Fruit fly (Drosophila melanogaster) whole organism, embryonic: ENCODE results near the gene CG33258.

Experiments used
- BtbVII ChIP-seq: fragments of 200-800 bp; sonication (Bioruptor generic); optimal IDR thresholded peaks from 3 replicates; lab custom pipeline; 2017; ENCODE audit warnings: missing biosample characterization, mild to moderate bottlenecking, missing genetic modification characterization
- CG10147 ChIP-seq: fragments of 200-800 bp; sonication (Bioruptor generic); optimal IDR thresholded peaks from 2 replicates; lab custom pipeline; 2019; ENCODE audit warnings: missing biosample characterization, mild to moderate bottlenecking, missing genetic modification characterization, moderate library complexity
- CG12391 ChIP-seq: fragments of 200-800 bp; sonication (Bioruptor generic); optimal IDR thresholded peaks from 3 replicates; lab custom pipeline; 2018; ENCODE audit warnings: missing biosample characterization, mild to moderate bottlenecking, missing genetic modification characterization, moderate library complexity
- CG13287 ChIP-seq: fragments of 200-800 bp; sonication (Bioruptor generic); IDR thresholded peaks from 2 replicates; pipeline ENCODE4 v1.3.6; 2022; ENCODE audit warnings: missing biosample characterization, missing genetic modification characterization; ENCODE audit not compliant: partially characterized antibody
- CG13775 ChIP-seq: fragments of 200-800 bp; sonication (Bioruptor generic); optimal IDR thresholded peaks from 3 replicates; lab custom pipeline; 2017; ENCODE audit warnings: missing biosample characterization, mild to moderate bottlenecking, missing genetic modification characterization
- CG14710 ChIP-seq: fragments of 200-800 bp; sonication (Bioruptor generic); optimal IDR thresholded peaks from 3 replicates; lab custom pipeline; 2019; ENCODE audit warnings: missing biosample characterization, mild to moderate bottlenecking, missing genetic modification characterization, moderate library complexity
- CG16813 ChIP-seq: fragments of 200-800 bp; sonication (Bioruptor generic); IDR thresholded peaks from 3 replicates; pipeline ENCODE4 v1.3.6; 2022; ENCODE audit warnings: missing biosample characterization, missing genetic modification characterization; ENCODE audit not compliant: partially characterized antibody
- CG16863 ChIP-seq: fragments of 200-800 bp; sonication (Bioruptor generic); optimal IDR thresholded peaks from 3 replicates; lab custom pipeline; 2016; ENCODE audit warnings: missing biosample characterization, missing genetic modification characterization
- CG17359 ChIP-seq: fragments of 200-800 bp; sonication (Bioruptor generic); optimal IDR thresholded peaks from 3 replicates; lab custom pipeline; 2018; ENCODE audit warnings: missing biosample characterization, mild to moderate bottlenecking, missing genetic modification characterization, moderate library complexity
- CG17802 ChIP-seq: fragments of 200-800 bp; sonication (Bioruptor generic); optimal IDR thresholded peaks from 2 replicates; lab custom pipeline; 2018; ENCODE audit warnings: missing biosample characterization, mild to moderate bottlenecking, missing genetic modification characterization, moderate library complexity
- CG1832 ChIP-seq: fragments of 200-800 bp; sonication (Bioruptor generic); optimal IDR thresholded peaks from 2 replicates; lab custom pipeline; 2017; ENCODE audit warnings: missing biosample characterization, mild to moderate bottlenecking, missing genetic modification characterization, inconsistent platforms
- CG2120 ChIP-seq: fragments of 200-800 bp; sonication (Bioruptor generic); optimal IDR thresholded peaks from 3 replicates; lab custom pipeline; 2016; ENCODE audit warnings: missing biosample characterization, missing genetic modification characterization
- CG2199 ChIP-seq: fragments of 200-800 bp; sonication (Bioruptor generic); IDR thresholded peaks from 3 replicates; pipeline ENCODE4 v1.3.6; 2022; ENCODE audit warnings: missing biosample characterization, missing genetic modification characterization
- CG2875 ChIP-seq: fragments of 200-800 bp; sonication (Bioruptor generic); optimal IDR thresholded peaks from 2 replicates; lab custom pipeline; 2017; ENCODE audit warnings: missing biosample characterization, mild to moderate bottlenecking, missing genetic modification characterization, missing genetic modification reagents
- CG2889 ChIP-seq: fragments of 200-800 bp; sonication (Bioruptor generic); IDR thresholded peaks from 3 replicates; pipeline ENCODE4 v1.3.6; 2022; ENCODE audit warnings: missing biosample characterization, missing genetic modification characterization
- CG3726 ChIP-seq: fragments of 200-800 bp; sonication (Bioruptor generic); IDR thresholded peaks from 3 replicates; pipeline ENCODE4, ENCODE4 v1.3.6; 2022; ENCODE audit warnings: missing biosample characterization, missing genetic modification characterization
- CG3838 ChIP-seq: fragments of 200-800 bp; sonication (Bioruptor generic); optimal IDR thresholded peaks from 3 replicates; lab custom pipeline; 2016; ENCODE audit warnings: missing biosample characterization, missing genetic modification characterization
- CG4282 ChIP-seq: fragments of 200-800 bp; sonication (Bioruptor generic); optimal IDR thresholded peaks from 2 replicates; lab custom pipeline; 2016; ENCODE audit warnings: missing biosample characterization, missing genetic modification characterization
- CG4617 ChIP-seq: fragments of 200-800 bp; sonication (Bioruptor generic); optimal IDR thresholded peaks from 3 replicates; lab custom pipeline; 2016; ENCODE audit warnings: missing biosample characterization, missing genetic modification characterization, borderline replicate concordance
- CG6175 ChIP-seq: fragments of 200-800 bp; sonication (Bioruptor generic); IDR thresholded peaks from 3 replicates; pipeline ENCODE4 v1.3.6; 2022; ENCODE audit warnings: missing biosample characterization, missing genetic modification characterization
- CG6272 ChIP-seq: fragments of 200-800 bp; sonication (Bioruptor generic); IDR thresholded peaks from 2 replicates; pipeline ENCODE4 v1.3.6; 2022; ENCODE audit warnings: missing biosample characterization, missing genetic modification characterization
- CG6689 ChIP-seq: fragments of 200-800 bp; sonication (Bioruptor generic); IDR thresholded peaks from 2 replicates; pipeline ENCODE4 v1.3.6; 2022; ENCODE audit warnings: missing biosample characterization, missing genetic modification characterization
- CG9797 ChIP-seq: fragments of 200-800 bp; sonication (Bioruptor generic); optimal IDR thresholded peaks from 3 replicates; lab custom pipeline; 2018; ENCODE audit warnings: missing biosample characterization, mild to moderate bottlenecking, missing genetic modification characterization
- Dad ChIP-seq: fragments of 200-800 bp; sonication (Bioruptor generic); optimal IDR thresholded peaks from 3 replicates; lab custom pipeline; 2016; ENCODE audit warnings: missing biosample characterization, missing genetic modification characterization
- Dip3 ChIP-seq: fragments of 200-800 bp; sonication (Bioruptor generic); optimal IDR thresholded peaks from 3 replicates; lab custom pipeline; 2016; ENCODE audit warnings: missing biosample characterization, missing genetic modification characterization
- Dll ChIP-seq: fragments of 200-800 bp; sonication (Bioruptor generic); IDR thresholded peaks from 4 replicates; pipeline ENCODE4 v1.3.6; 2022; ENCODE audit warnings: missing biosample characterization, missing genetic modification characterization; ENCODE audit not compliant: partially characterized antibody
- E2f2 ChIP-seq: fragments of 200-800 bp; sonication (Bioruptor generic); IDR thresholded peaks from 2 replicates; pipeline ENCODE4 v1.3.6; 2022; ENCODE audit warnings: missing biosample characterization, missing genetic modification characterization
- Gsc ChIP-seq: fragments of 200-800 bp; sonication (Bioruptor generic); IDR thresholded peaks from 2 replicates; pipeline ENCODE4 v1.3.6; 2022; ENCODE audit warnings: missing biosample characterization, missing genetic modification characterization
- Hr3 ChIP-seq: fragments of 200-800 bp; sonication (Bioruptor generic); optimal IDR thresholded peaks from 3 replicates; lab custom pipeline; 2016; ENCODE audit warnings: missing biosample characterization, missing genetic modification characterization
- MESR4 ChIP-seq: fragments of 200-800 bp; sonication (Bioruptor generic); optimal IDR thresholded peaks from 2 replicates; lab custom pipeline; 2018; ENCODE audit warnings: missing biosample characterization, mild to moderate bottlenecking, missing genetic modification characterization, moderate library complexity
- Mes4 ChIP-seq: fragments of 200-800 bp; sonication (Bioruptor generic); optimal IDR thresholded peaks from 2 replicates; lab custom pipeline; 2016; ENCODE audit warnings: missing biosample characterization, missing genetic modification characterization
- NC2β ChIP-seq: fragments of 200-800 bp; sonication (Bioruptor generic); optimal IDR thresholded peaks from 2 replicates; lab custom pipeline; 2016; ENCODE audit warnings: missing biosample characterization, missing genetic modification characterization
- Pdp1 ChIP-seq, 2 experiments: fragments of 200-800 bp; sonication (Bioruptor generic); optimal IDR thresholded peaks; 3 replicates each; lab custom pipeline; 2016; ENCODE audit warnings: missing biosample characterization in 2 of 2, missing genetic modification characterization in 2 of 2, mild to moderate bottlenecking in 1 of 2, moderate library complexity in 1 of 2
- Ravus ChIP-seq: fragments of 200-800 bp; sonication (Bioruptor generic); IDR thresholded peaks from 2 replicates; pipeline ENCODE4 v1.3.6; 2022; ENCODE audit warnings: missing biosample characterization, missing genetic modification characterization
- Sox100B ChIP-seq: fragments of 200-800 bp; sonication (Bioruptor generic); optimal IDR thresholded peaks from 3 replicates; lab custom pipeline; 2018; ENCODE audit warnings: missing biosample characterization, mild to moderate bottlenecking, missing genetic modification characterization
- ab ChIP-seq: fragments of 200-800 bp; sonication (Bioruptor generic); optimal IDR thresholded peaks from 2 replicates; lab custom pipeline; 2016; ENCODE audit warnings: missing biosample characterization, missing genetic modification characterization
- ap ChIP-seq: fragments of 200-800 bp; sonication (Bioruptor generic); IDR thresholded peaks from 2 replicates; pipeline ENCODE4 v1.3.6; 2022; ENCODE audit warnings: missing biosample characterization, missing genetic modification characterization
- cas ChIP-seq: fragments of 200-800 bp; sonication (Bioruptor generic); IDR thresholded peaks from 2 replicates; pipeline ENCODE4 v1.3.6; 2022; ENCODE audit warnings: missing biosample characterization, missing genetic modification characterization
- crol ChIP-seq: fragments of 200-800 bp; sonication (Bioruptor generic); IDR thresholded peaks from 2 replicates; pipeline ENCODE4 v1.3.6; 2022; ENCODE audit warnings: missing biosample characterization, missing genetic modification characterization
- crp ChIP-seq, 2 experiments: fragments of 200-800 bp; sonication (Bioruptor generic); optimal IDR thresholded peaks; 2 replicates in 1 of 2; 3 replicates in 1 of 2; lab custom pipeline; 2017; ENCODE audit warnings: missing biosample characterization in 2 of 2, missing genetic modification characterization in 2 of 2, mild to moderate bottlenecking in 1 of 2, moderate library complexity in 1 of 2
- dan ChIP-seq: fragments of 200-800 bp; sonication (Bioruptor generic); IDR thresholded peaks from 2 replicates; pipeline ENCODE4 v1.3.6; 2022; ENCODE audit warnings: missing biosample characterization, missing genetic modification characterization
- dati ChIP-seq: fragments of 200-800 bp; sonication (Bioruptor generic); IDR thresholded peaks from 2 replicates; pipeline ENCODE4 v1.3.6; 2022; ENCODE audit warnings: missing biosample characterization, missing genetic modification characterization
- dmrt99B ChIP-seq: fragments of 200-800 bp; sonication (Bioruptor generic); optimal IDR thresholded peaks from 2 replicates; lab custom pipeline; 2018; ENCODE audit warnings: missing biosample characterization, mild to moderate bottlenecking, missing genetic modification characterization, moderate library complexity
- gcm ChIP-seq: fragments of 200-800 bp; sonication (Bioruptor generic); optimal IDR thresholded peaks from 2 replicates; lab custom pipeline; 2019; ENCODE audit warnings: missing biosample characterization, mild to moderate bottlenecking, missing genetic modification characterization, moderate library complexity
- grn ChIP-seq: fragments of 200-800 bp; sonication (Bioruptor generic); optimal IDR thresholded peaks from 3 replicates; lab custom pipeline; 2017; ENCODE audit warnings: missing biosample characterization, missing genetic modification characterization
- nmo ChIP-seq: fragments of 200-800 bp; sonication (Bioruptor generic); optimal IDR thresholded peaks from 2 replicates; lab custom pipeline; 2018; ENCODE audit warnings: missing biosample characterization, mild to moderate bottlenecking, missing genetic modification characterization, moderate library complexity
- sens-2 ChIP-seq: fragments of 200-800 bp; sonication (Bioruptor generic); IDR thresholded peaks from 2 replicates; pipeline ENCODE4 v1.3.6; 2022; ENCODE audit warnings: missing biosample characterization, missing genetic modification characterization
- slp2 ChIP-seq: fragments of 200-800 bp; sonication (Bioruptor generic); optimal IDR thresholded peaks from 2 replicates; lab custom pipeline; 2016; ENCODE audit warnings: missing biosample characterization, missing genetic modification characterization
- stwl ChIP-seq: fragments of 200-800 bp; sonication (Bioruptor generic); optimal IDR thresholded peaks from 3 replicates; lab custom pipeline; 2018; ENCODE audit warnings: missing biosample characterization, mild to moderate bottlenecking, missing genetic modification characterization, moderate library complexity
- trem ChIP-seq: fragments of 200-800 bp; optimal IDR thresholded peaks from 3 replicates; lab custom pipeline; 2019; ENCODE audit warnings: missing biosample characterization, mild to moderate bottlenecking, missing genetic modification characterization, moderate library complexity
- unpg ChIP-seq: fragments of 200-800 bp; sonication (Bioruptor generic); optimal IDR thresholded peaks from 3 replicates; lab custom pipeline; 2018; ENCODE audit warnings: missing biosample characterization, mild to moderate bottlenecking, missing genetic modification characterization, moderate library complexity
- zfh1 ChIP-seq: fragments of 200-800 bp; sonication (Bioruptor generic); IDR thresholded peaks from 3 replicates; pipeline ENCODE4 v1.3.6; 2022; ENCODE audit warnings: missing biosample characterization, missing genetic modification characterization

Gene CG33258

DNA sequence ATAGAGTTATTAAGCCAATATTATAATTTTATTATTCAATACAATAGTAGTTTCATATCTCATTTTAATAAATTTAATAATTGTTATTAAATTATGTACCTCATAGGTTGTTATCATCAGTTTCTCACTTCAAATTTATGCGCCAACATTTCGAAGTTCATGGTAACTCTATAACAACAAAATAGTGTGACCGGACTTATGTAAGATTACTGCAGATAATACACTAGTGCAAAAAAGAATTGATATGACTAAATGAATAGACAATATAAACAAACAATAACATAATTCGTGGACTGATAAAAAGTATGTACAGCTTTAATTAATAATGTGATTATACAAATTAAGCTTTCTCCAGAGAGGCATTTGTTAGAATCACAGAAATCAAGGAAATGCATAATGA lies 39.4 kb downstream of the CG33258 start, which contains the start of gene Strump:
Gene Strump (plus strand): TSS at position 212 of the 400 bp plus-strand sequence.
- TF ChIP-seq grn (GFP tag; lab: Kevin White, UChicago) = no peak
- TF ChIP-seq E2f2 = peak; percentile 95
- TF ChIP-seq dan (GFP tag; lab: Robert Waterston, UW) = no peak
- no peak for TF ChIP-seq CG4282 (GFP tag; lab: Kevin White, UChicago)
- no peak for TF ChIP-seq CG6175 (GFP tag; lab: Robert Waterston, UW)
- no peak for TF ChIP-seq Sox100B (GFP tag; lab: Kevin White, UChicago)
- peak; percentile 54 for TF ChIP-seq MESR4
- TF ChIP-seq slp2 (GFP tag; lab: Kevin White, UChicago) = no peak
- no peak for TF ChIP-seq ap (GFP tag; lab: Robert Waterston, UW)
- no peak for TF ChIP-seq nmo (GFP tag; lab: Kevin White, UChicago)
- 0 out of 3 replicates have a peak, but pooled peaks have one; percentile 6 for TF ChIP-seq CG2199 (GFP tag; lab: Robert Waterston, UW)
- TF ChIP-seq sens-2 = no peak
- TF ChIP-seq Dad (GFP tag; lab: Kevin White, UChicago) = no peak
- no peak for TF ChIP-seq BtbVII (GFP tag; lab: Kevin White, UChicago)
- TF ChIP-seq crp (GFP tag; optimal IDR thresholded peaks at IDR 0.05; lab: Kevin White, UChicago) = no peak
- no peak for TF ChIP-seq CG13775 (GFP tag; lab: Kevin White, UChicago)
- no peak for TF ChIP-seq Gsc (GFP tag; lab: Robert Waterston, UW)
- TF ChIP-seq CG16863 = no peak
- no peak for TF ChIP-seq CG16813 (GFP tag; lab: Robert Waterston, UW)
- TF ChIP-seq Dip3 (GFP tag; lab: Kevin White, UChicago) = no peak
- TF ChIP-seq CG17802 (tag; lab: Kevin White, UChicago) = no peak
- TF ChIP-seq CG3838 (GFP tag; lab: Kevin White, UChicago) = no peak
- TF ChIP-seq Pdp1 (GFP tag; optimal IDR thresholded peaks at IDR 0.05; lab: Kevin White, UChicago) = no peak
- TF ChIP-seq CG1832 (GFP tag; lab: Kevin White, UChicago) = no peak
- no peak for TF ChIP-seq crol (GFP tag; lab: Robert Waterston, UW)
- TF ChIP-seq Hr3 = no peak
- no peak for TF ChIP-seq Mes4
- no peak for TF ChIP-seq dati
- TF ChIP-seq zfh1 (GFP tag; lab: Robert Waterston, UW) = no peak
- no peak for TF ChIP-seq CG6272 (GFP tag; lab: Robert Waterston, UW)
- TF ChIP-seq CG13287 (GFP tag; lab: Robert Waterston, UW) = peak; percentile 17; the same call in 1 of the 2 replicates
- no peak for TF ChIP-seq CG2889 (GFP tag; lab: Robert Waterston, UW)
- TF ChIP-seq stwl (tag; lab: Kevin White, UChicago) = peak; percentile 88
- no peak for TF ChIP-seq NC2β (GFP tag; lab: Kevin White, UChicago)
- TF ChIP-seq gcm (GFP tag; lab: Kevin White, UChicago) = no peak
- TF ChIP-seq CG14710 (tag; lab: Kevin White, UChicago) = peak; percentile 41
- TF ChIP-seq unpg (GFP tag; lab: Kevin White, UChicago) = no peak
- peak; percentile 32 for TF ChIP-seq trem (tag; lab: Kevin White, UChicago)
- no peak for TF ChIP-seq dmrt99B
- no peak for TF ChIP-seq cas (GFP tag; lab: Robert Waterston, UW)
- peak; percentile 42 for TF ChIP-seq CG4617 (GFP tag; lab: Kevin White, UChicago)
- no peak for TF ChIP-seq CG3726 (GFP tag; lab: Robert Waterston, UW)
- no peak for TF ChIP-seq CG2875
- no peak for TF ChIP-seq ab
- no peak for TF ChIP-seq CG10147
- TF ChIP-seq CG6689 = no peak
- no peak for TF ChIP-seq CG17359
- TF ChIP-seq Dll = no peak
- TF ChIP-seq Ravus (GFP tag; lab: Robert Waterston, UW) = no peak
- no peak for TF ChIP-seq CG2120
- peak; percentile 12 for TF ChIP-seq CG12391 (tag; lab: Kevin White, UChicago)
- peak; percentile 70 for TF ChIP-seq CG9797 (GFP tag; lab: Kevin White, UChicago)
